Fruit fly (Drosophila melanogaster): ENCODE measurements around the gene CG4467.
A peak's percentile ranks its signal among the peaks of the same experiment; 100 is the strongest.

The CG4467 gene

dm6 chr3R:23181714-23182337 lies 66.9 kb downstream of the CG4467 start:
- TF ChIP-seq dac (GFP tag; optimal IDR thresholded peaks at IDR 0.05), result no peak
- peak; percentile 43 for TF ChIP-seq Eip78C (GFP tag)

- no peak for TF ChIP-seq Lpt (GFP tag; optimal IDR thresholded peaks at IDR 0.05)
- TF ChIP-seq svp (GFP tag), result peak; percentile 89
Measured at dm6 chr3R:23180980-23181630, 67.6 kb downstream of the CG4467 start.

dm6 chr3R:23179336-23179735 lies 69.4 kb downstream of the CG4467 start:
- no peak for TF ChIP-seq esn (GFP tag; optimal IDR thresholded peaks at IDR 0.05)
- TF ChIP-seq Eip78C (GFP tag), result peak; percentile 25
- no peak for TF ChIP-seq spab (GFP tag; optimal IDR thresholded peaks at IDR 0.05)
- TF ChIP-seq CG8119 (GFP tag; IDR thresholded peaks at IDR 0.05), result no peak
- no peak for TF ChIP-seq CG7368 (GFP tag; optimal IDR thresholded peaks at IDR 0.05)
- no peak for TF ChIP-seq CG15336 (GFP tag; IDR thresholded peaks at IDR 0.05)
- TF ChIP-seq Sox15 (GFP tag; optimal IDR thresholded peaks at IDR 0.05), result no peak
- no peak for TF ChIP-seq topi (GFP tag; optimal IDR thresholded peaks at IDR 0.05)
- TF ChIP-seq CG11902 (GFP tag; optimal IDR thresholded peaks at IDR 0.05), result no peak
- no peak for TF ChIP-seq Eip93F (GFP tag; optimal IDR thresholded peaks at IDR 0.05)
- TF ChIP-seq Ets96B (tag; optimal IDR thresholded peaks at IDR 0.05), result no peak
- TF ChIP-seq fkh (GFP tag; optimal IDR thresholded peaks at IDR 0.05), result peak; percentile 21
- no peak for TF ChIP-seq CG16779 (tag; optimal IDR thresholded peaks at IDR 0.05)
- no peak for TF ChIP-seq Hr4 (GFP tag; optimal IDR thresholded peaks at IDR 0.05)

- peak; percentile 7 for TF ChIP-seq svp (GFP tag)
- TF ChIP-seq CG16779 (tag; optimal IDR thresholded peaks at IDR 0.05), result no peak
- TF ChIP-seq CG6854 (GFP tag; optimal IDR thresholded peaks at IDR 0.05), result no peak
- TF ChIP-seq CG3032 (tag; optimal IDR thresholded peaks at IDR 0.05), result no peak
- TF ChIP-seq Eip78C (GFP tag), result peak; percentile 39
- no peak for TF ChIP-seq CG4318 (GFP tag; optimal IDR thresholded peaks at IDR 0.05)
- no peak for TF ChIP-seq CG31627 (GFP tag; optimal IDR thresholded peaks at IDR 0.05)
- TF ChIP-seq eg (GFP tag; IDR thresholded peaks at IDR 0.05), result 0 out of 3 replicates have a peak, but pooled peaks have one; percentile 15
- no peak for TF ChIP-seq cyc (GFP tag; optimal IDR thresholded peaks at IDR 0.05)
- no peak for TF ChIP-seq CG6792 (GFP tag; optimal IDR thresholded peaks at IDR 0.05)
- TF ChIP-seq achi (GFP tag; optimal IDR thresholded peaks at IDR 0.05), result no peak
- no peak for TF ChIP-seq Sox15 (GFP tag; optimal IDR thresholded peaks at IDR 0.05)
- no peak for TF ChIP-seq CG8319 (GFP tag; optimal IDR thresholded peaks at IDR 0.05)
- no peak for TF ChIP-seq fd85E (GFP tag; optimal IDR thresholded peaks at IDR 0.05)
- TF ChIP-seq CG9139 (GFP tag; optimal IDR thresholded peaks at IDR 0.05), result no peak
- TF ChIP-seq esn (GFP tag; optimal IDR thresholded peaks at IDR 0.05), result no peak
- TF ChIP-seq CG32006 (GFP tag; optimal IDR thresholded peaks at IDR 0.05), result no peak
- no peak for TF ChIP-seq pdm3 (GFP tag; optimal IDR thresholded peaks at IDR 0.05)
- TF ChIP-seq Lpt (GFP tag; optimal IDR thresholded peaks at IDR 0.05), result no peak
- no peak for TF ChIP-seq CG6163 (GFP tag; IDR thresholded peaks at IDR 0.05)
- no peak for TF ChIP-seq CG6808 (GFP tag; optimal IDR thresholded peaks at IDR 0.05)
- TF ChIP-seq CG15336 (GFP tag; IDR thresholded peaks at IDR 0.05), result no peak
- peak; percentile 81 for TF ChIP-seq fkh (GFP tag; optimal IDR thresholded peaks at IDR 0.05)
- TF ChIP-seq CG11762 (GFP tag; optimal IDR thresholded peaks at IDR 0.05; ENCODE audit: insufficient read depth), result no peak
- no peak for TF ChIP-seq acj6 (GFP tag; optimal IDR thresholded peaks at IDR 0.05)
- no peak for TF ChIP-seq CG3919 (GFP tag; optimal IDR thresholded peaks at IDR 0.05)
Measured at dm6 chr3R:23178052-23178591, 70.6 kb downstream of the CG4467 start.
